Worm (Caenorhabditis elegans): Measurements from ENCODE around the gene F45E1.4.
A peak's percentile ranks its signal among the peaks of the same experiment; 100 is the strongest.

The F45E1.4 gene

DNA sequence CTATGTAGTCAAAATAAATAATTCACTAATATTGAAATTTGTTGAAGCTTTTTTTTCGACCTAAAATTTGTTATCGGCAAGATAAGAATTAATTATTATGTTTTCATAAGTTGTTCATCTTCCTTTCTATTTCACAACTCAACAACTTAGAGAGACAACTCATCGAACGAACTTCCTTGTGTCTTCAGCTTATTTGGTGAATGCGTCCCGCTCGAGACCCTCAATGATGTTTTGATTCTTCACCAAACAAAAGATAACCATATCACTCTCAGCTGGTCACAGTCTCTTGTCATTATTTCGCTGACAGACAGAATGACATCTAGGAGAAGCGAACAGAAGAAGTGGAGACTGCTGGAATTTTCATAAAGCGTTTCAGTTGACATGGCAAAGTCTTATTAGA, 1.0 kb upstream of the F45E1.4 start:
- TF ChIP-seq sma-3 (GFP tag; optimal IDR thresholded peaks at IDR 0.05) (peak; percentile 29), nhr-21 (tag; optimal IDR thresholded peaks at IDR 0.05) (no peak)

DNA sequence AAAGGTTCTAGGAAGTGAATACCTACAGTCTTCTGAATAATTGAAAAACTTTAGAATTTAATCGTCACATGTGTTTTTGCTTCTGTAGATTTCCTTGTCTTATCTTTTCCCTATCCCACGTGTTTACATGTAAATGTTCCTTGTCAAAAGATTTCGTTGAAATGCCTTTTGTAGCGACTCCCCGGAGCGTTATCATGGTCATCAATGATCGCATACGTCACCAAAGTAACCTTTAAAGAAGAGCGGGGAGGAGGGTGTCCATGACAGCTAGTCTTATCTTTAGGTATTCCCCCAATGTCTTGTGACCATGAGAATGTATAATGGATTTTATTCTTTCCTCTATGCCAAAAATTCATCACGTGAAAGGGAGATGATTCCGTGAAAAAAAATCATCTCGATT, 1.1 kb downstream of the F45E1.4 start:
- TF ChIP-seq mbf-1 (tag; optimal IDR thresholded peaks at IDR 0.05) = no peak
- no peak for TF ChIP-seq alr-1 (tag; optimal IDR thresholded peaks at IDR 0.05)
- no peak for TF ChIP-seq elt-1 (tag; optimal IDR thresholded peaks at IDR 0.05)
- no peak for TF ChIP-seq aly-2 (tag; optimal IDR thresholded peaks at IDR 0.05)
- peak; percentile 73 for TF ChIP-seq nhr-25 (tag; optimal IDR thresholded peaks at IDR 0.05)
- TF ChIP-seq lin-11 (tag; optimal IDR thresholded peaks at IDR 0.05) = no peak
- TF ChIP-seq blmp-1 (tag; optimal IDR thresholded peaks at IDR 0.05; ENCODE audit: insufficient read depth) = peak; percentile 44
- TF ChIP-seq nhr-10 (tag; optimal IDR thresholded peaks at IDR 0.05) = no peak
- TF ChIP-seq skn-1 (tag; optimal IDR thresholded peaks at IDR 0.05) = no peak
- TF ChIP-seq ZK546.5 (tag; optimal IDR thresholded peaks at IDR 0.05) = no peak
- no peak for TF ChIP-seq ztf-11 (tag; optimal IDR thresholded peaks at IDR 0.05)
- TF ChIP-seq F13H6.1 (tag; optimal IDR thresholded peaks at IDR 0.05) = no peak
- no peak for TF ChIP-seq zag-1 (tag; optimal IDR thresholded peaks at IDR 0.05)
- no peak for TF ChIP-seq elt-3 (tag; optimal IDR thresholded peaks at IDR 0.05)
- no peak for TF ChIP-seq C34F6.9 (tag; optimal IDR thresholded peaks at IDR 0.05)
- TF ChIP-seq ztf-1 (GFP tag; conservative IDR thresholded peaks at IDR 0.05) = no peak
- no peak for TF ChIP-seq Y55F3AM.14 (GFP tag; optimal IDR thresholded peaks at IDR 0.05)
- TF ChIP-seq sma-9 (GFP tag; optimal IDR thresholded peaks at IDR 0.05) = peak; percentile 96
- no peak for TF ChIP-seq sma-9 (tag; optimal IDR thresholded peaks at IDR 0.05)
- TF ChIP-seq nhr-12 (tag; optimal IDR thresholded peaks at IDR 0.05) = no peak
- no peak for TF ChIP-seq ceh-82 (tag; optimal IDR thresholded peaks at IDR 0.05)
- peak; percentile 68 for TF ChIP-seq gmeb-1 (tag; optimal IDR thresholded peaks at IDR 0.05)
- peak; percentile 88 for TF ChIP-seq nhr-21 (tag; optimal IDR thresholded peaks at IDR 0.05)
- peak; percentile 42 to 54 for TF ChIP-seq mdl-1 (tag; optimal IDR thresholded peaks at IDR 0.05)
- TF ChIP-seq lin-13 (GFP tag; optimal IDR thresholded peaks at IDR 0.05) = no peak
- TF ChIP-seq snpc-4 (tag; optimal IDR thresholded peaks at IDR 0.05) = no peak
- no peak for TF ChIP-seq nhr-77 (tag; optimal IDR thresholded peaks at IDR 0.05)
- TF ChIP-seq R02D3.7 (tag; optimal IDR thresholded peaks at IDR 0.05) = no peak
- TF ChIP-seq fos-1 (tag; optimal IDR thresholded peaks at IDR 0.05) = peak; percentile 29
- no peak for TF ChIP-seq lin-39 (tag; optimal IDR thresholded peaks at IDR 0.05)
- TF ChIP-seq nhr-129 (tag; optimal IDR thresholded peaks at IDR 0.05) = peak; percentile 60
- TF ChIP-seq nhr-6 (tag; optimal IDR thresholded peaks at IDR 0.05) = peak; percentile 22
- peak; percentile 93 for TF ChIP-seq sma-3 (GFP tag; optimal IDR thresholded peaks at IDR 0.05)
- peak; percentile 68 for TF ChIP-seq crh-2 (tag; optimal IDR thresholded peaks at IDR 0.05)
- TF ChIP-seq mab-5 (tag; optimal IDR thresholded peaks at IDR 0.05) = no peak
- TF ChIP-seq peb-1 (tag; optimal IDR thresholded peaks at IDR 0.05) = no peak
- no peak for TF ChIP-seq ztf-4 (tag; optimal IDR thresholded peaks at IDR 0.05)
- TF ChIP-seq unc-39 (tag; optimal IDR thresholded peaks at IDR 0.05) = no peak
- no peak for TF ChIP-seq sem-4 (tag; optimal IDR thresholded peaks at IDR 0.05)
- TF ChIP-seq unc-62 (GFP tag; optimal IDR thresholded peaks at IDR 0.05) = no peak
- TF ChIP-seq ama-1 (optimal IDR thresholded peaks at IDR 0.05) = no peak
- no peak for TF ChIP-seq nhr-11 (tag; optimal IDR thresholded peaks at IDR 0.05)
- peak in 1 of 2 experiments; percentile 54 for TF ChIP-seq lsy-2 (tag; optimal IDR thresholded peaks at IDR 0.05)
- TF ChIP-seq unc-55 (GFP tag; optimal IDR thresholded peaks at IDR 0.05) = no peak
- peak; percentile 63 for TF ChIP-seq egl-27 (tag; optimal IDR thresholded peaks at IDR 0.05)
- TF ChIP-seq nhr-23 (tag; optimal IDR thresholded peaks at IDR 0.05) = no peak
- TF ChIP-seq ceh-16 (tag; optimal IDR thresholded peaks at IDR 0.05) = no peak
- no peak for TF ChIP-seq nhr-237 (tag; optimal IDR thresholded peaks at IDR 0.05)
- TF ChIP-seq dmd-4 (tag; optimal IDR thresholded peaks at IDR 0.05) = no peak
